Fruit fly (Drosophila melanogaster): ENCODE measurements around the gene Gr94a.

Gene Gr94a

DNA sequence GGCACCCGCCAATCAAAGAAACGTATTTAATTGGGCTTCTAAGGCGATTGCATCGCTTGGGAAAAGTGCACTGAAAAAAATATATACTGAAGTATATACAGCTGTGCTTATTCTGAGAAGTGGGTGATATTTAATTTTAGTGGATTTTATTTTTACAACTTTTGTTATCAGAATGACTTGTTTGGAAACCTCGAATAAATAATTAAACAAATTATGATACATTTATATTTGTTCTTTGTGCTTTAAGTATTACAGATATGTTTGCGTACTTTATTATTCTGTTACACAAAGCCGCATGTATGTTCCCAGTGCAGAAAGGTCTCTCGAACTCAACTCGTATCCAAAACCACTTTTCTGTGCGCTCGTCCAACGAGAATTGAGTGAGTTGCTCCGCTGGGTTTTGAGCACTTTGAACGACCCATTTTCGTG, 2.8 kb upstream of the Gr94a start (continued):
- TF ChIP-seq CG15514 (GFP tag; optimal IDR thresholded peaks at IDR 0.05) (peak; percentile 42), ac (GFP tag; optimal IDR thresholded peaks at IDR 0.05) (no peak), gce (GFP tag; IDR thresholded peaks at IDR 0.05) (no peak), Opbp (GFP tag; IDR thresholded peaks at IDR 0.05; ENCODE audit: partially characterized antibody) (no peak), CG33213 (GFP tag; optimal IDR thresholded peaks at IDR 0.05) (no peak), jumu (GFP tag; optimal IDR thresholded peaks at IDR 0.05) (no peak), ttk (GFP tag; IDR thresholded peaks at IDR 0.05) (peak; percentile 58; the same call in 1 of the 2 replicates), CG31441 (GFP tag; IDR thresholded peaks at IDR 0.05) (peak; percentile 91), E2f1 (GFP tag; IDR thresholded peaks at IDR 0.05) (peak; percentile 60), CG11085 (GFP tag; IDR thresholded peaks at IDR 0.05) (no peak), CG14050 (GFP tag; IDR thresholded peaks at IDR 0.05) (peak; percentile 52; the same call in 2 of the 3 replicates), Bdp1 (GFP tag; optimal IDR thresholded peaks at IDR 0.05) (no peak), Mrtf (GFP tag; IDR thresholded peaks at IDR 0.05) (peak; percentile 53; the same call in 1 of the 3 replicates), CG30431 (GFP tag; optimal IDR thresholded peaks at IDR 0.05) (peak; percentile 37), eve (GFP tag; optimal IDR thresholded peaks at IDR 0.05) (no peak), CG2678 (tag; optimal IDR thresholded peaks at IDR 0.05) (peak; percentile 88), salm (tag; optimal IDR thresholded peaks at IDR 0.05) (peak; percentile 30), dan (GFP tag; IDR thresholded peaks at IDR 0.05) (no peak), PHDP (tag; optimal IDR thresholded peaks at IDR 0.05) (peak; percentile 80), row (GFP tag; IDR thresholded peaks at IDR 0.05) (peak; percentile 89), zfh1 (GFP tag; IDR thresholded peaks at IDR 0.05) (no peak), Tbp (GFP tag; optimal IDR thresholded peaks at IDR 0.05) (no peak), CG10147 (GFP tag; optimal IDR thresholded peaks at IDR 0.05) (peak; percentile 45), Spps (tag; optimal IDR thresholded peaks at IDR 0.05) (peak; percentile 58), esg (GFP tag; conservative IDR thresholded peaks at IDR 0.05) (peak; percentile 60), Fer1 (GFP tag; optimal IDR thresholded peaks at IDR 0.05) (peak; percentile 72), CG11247 (GFP tag; IDR thresholded peaks at IDR 0.05) (0 out of 2 replicates have a peak, but pooled peaks have one; percentile 12), crc (GFP tag; optimal IDR thresholded peaks at IDR 0.05) (no peak), Dek (tag; optimal IDR thresholded peaks at IDR 0.05) (peak; percentile 63), p53 (GFP tag; optimal IDR thresholded peaks at IDR 0.05) (no peak), Six4 (GFP tag; optimal IDR thresholded peaks at IDR 0.05) (peak; percentile 74), nau (GFP tag; optimal IDR thresholded peaks at IDR 0.05) (peak; percentile 71), Eip74EF (GFP tag; optimal IDR thresholded peaks at IDR 0.05) (peak in 1 of 2 experiments; percentile 83), CG3847 (GFP tag; IDR thresholded peaks at IDR 0.05) (peak; percentile 43), tup (GFP tag; optimal IDR thresholded peaks at IDR 0.05) (no peak), HLH54F (GFP tag; optimal IDR thresholded peaks at IDR 0.05) (peak; percentile 17), exex (tag; optimal IDR thresholded peaks at IDR 0.05) (peak; percentile 7), CG17186 (GFP tag; optimal IDR thresholded peaks at IDR 0.05) (no peak), CG4854 (GFP tag; optimal IDR thresholded peaks at IDR 0.05) (peak; percentile 33), CG17802 (tag; optimal IDR thresholded peaks at IDR 0.05) (peak; percentile 45), CG3726 (GFP tag; IDR thresholded peaks at IDR 0.05) (no peak), CG31365 (tag; optimal IDR thresholded peaks at IDR 0.05) (no peak), NC2α (GFP tag; optimal IDR thresholded peaks at IDR 0.05) (no peak), Doc2 (GFP tag; IDR thresholded peaks at IDR 0.05) (no peak), CG4707 (GFP tag; optimal IDR thresholded peaks at IDR 0.05) (no peak), CG13775 (GFP tag; optimal IDR thresholded peaks at IDR 0.05) (peak; percentile 50), Med (GFP tag) (peak; percentile 71), CG18764 (GFP tag; optimal IDR thresholded peaks at IDR 0.05) (no peak), kah (GFP tag; optimal IDR thresholded peaks at IDR 0.05) (no peak), CG14965 (GFP tag; optimal IDR thresholded peaks at IDR 0.05; ENCODE audit: borderline replicate concordance) (no peak), fd96Cb (tag; optimal IDR thresholded peaks at IDR 0.05) (peak; percentile 75)

Measured in whole organism, embryonic.